Fruit fly (Drosophila melanogaster) whole organism, pupa: ENCODE data around the gene CG2017.

Source experiments
- CG10348 ChIP-seq: fragments of 200-800 bp; sonication (Bioruptor generic); IDR thresholded peaks from 2 replicates; pipeline ENCODE4 v1.3.6; 2022; ENCODE audit warnings: missing biosample characterization, missing genetic modification characterization
- CG12605 ChIP-seq: fragments of 200-800 bp; sonication (Bioruptor generic); IDR thresholded peaks from 2 replicates; pipeline ENCODE4 v1.3.6; 2022; ENCODE audit warnings: missing biosample characterization, missing genetic modification characterization
- CG13204 ChIP-seq: fragments of 200-800 bp; sonication (Bioruptor generic); optimal IDR thresholded peaks from 2 replicates; lab custom pipeline; 2018; ENCODE audit warnings: missing biosample characterization, mild to moderate bottlenecking, missing genetic modification characterization, moderate library complexity
- CG14655 ChIP-seq: fragments of 200-800 bp; sonication (Bioruptor generic); optimal IDR thresholded peaks from 3 replicates; lab custom pipeline; 2017; ENCODE audit warnings: mild to moderate bottlenecking, missing biosample characterization, missing genetic modification reagents, missing genetic modification characterization
- CG17806 ChIP-seq: fragments of 200-800 bp; sonication (Bioruptor generic); optimal IDR thresholded peaks from 2 replicates; lab custom pipeline; 2018; ENCODE audit warnings: missing biosample characterization, mild to moderate bottlenecking, missing genetic modification characterization, moderate library complexity
- CG4496 ChIP-seq: fragments of 200-800 bp; sonication (Bioruptor generic); IDR thresholded peaks from 3 replicates; pipeline ENCODE4 v1.3.6; 2022; ENCODE audit warnings: missing biosample characterization, missing genetic modification characterization
- CG8159 ChIP-seq: fragments of 200-800 bp; sonication (Bioruptor generic); optimal IDR thresholded peaks from 3 replicates; lab custom pipeline; 2018; ENCODE audit warnings: missing biosample characterization, mild to moderate bottlenecking, missing genetic modification characterization, moderate library complexity
- CG9948 ChIP-seq: fragments of 200-800 bp; sonication (Bioruptor generic); optimal IDR thresholded peaks from 2 replicates; lab custom pipeline; 2018; ENCODE audit warnings: missing biosample characterization, mild to moderate bottlenecking, missing genetic modification characterization, moderate library complexity
- D1 ChIP-seq: fragments of 200-800 bp; sonication (Bioruptor generic); optimal IDR thresholded peaks from 2 replicates; lab custom pipeline; 2018; ENCODE audit warnings: missing biosample characterization, mild to moderate bottlenecking, missing genetic modification characterization, moderate library complexity
- EcR ChIP-seq: fragments of 200-800 bp; sonication (Bioruptor generic); optimal IDR thresholded peaks from 3 replicates; lab custom pipeline; 2019; ENCODE audit warnings: missing biosample characterization, missing genetic modification characterization, mild to moderate bottlenecking, moderate library complexity, missing genetic modification reagents
- Ets98B ChIP-seq: fragments of 200-800 bp; sonication (Bioruptor generic); IDR thresholded peaks from 2 replicates; pipeline ENCODE4 v1.3.6; 2022; ENCODE audit warnings: missing biosample characterization, missing genetic modification characterization
- Pif1B ChIP-seq: fragments of 200-800 bp; sonication (Bioruptor generic); optimal IDR thresholded peaks from 3 replicates; lab custom pipeline; 2016; ENCODE audit warnings: missing biosample characterization, missing genetic modification characterization
- fd96Ca ChIP-seq: fragments of 200-800 bp; sonication (Bioruptor generic); IDR thresholded peaks from 3 replicates; pipeline ENCODE4 v1.3.6; 2022; ENCODE audit warnings: missing biosample characterization, missing genetic modification characterization

- TF ChIP-seq Pif1B (GFP tag; lab: Kevin White, UChicago) (no peak), EcR (GFP tag; lab: Kevin White, UChicago) (no peak), CG8159 (tag; lab: Kevin White, UChicago) (no peak), Ets98B (GFP tag; lab: Robert Waterston, UW) (no peak), D1 (no peak), CG17806 (tag; lab: Kevin White, UChicago) (no peak), CG14655 (GFP tag; lab: Kevin White, UChicago) (no peak), CG9948 (no peak), fd96Ca (no peak), CG12605 (GFP tag; lab: Robert Waterston, UW) (no peak), CG10348 (no peak), CG13204 (GFP tag; lab: Kevin White, UChicago) (no peak), CG4496 (GFP tag; lab: Robert Waterston, UW) (no peak)
These were observed 25.7 kb downstream of the CG2017 start for dm6 chr3R:5836536-5836935.
